Fruit fly (Drosophila melanogaster) whole organism, embryonic: ENCODE results near the gene CG42827.

Experiments
- B-H1 ChIP-seq: fragments of 200-800 bp; sonication (Bioruptor generic); IDR thresholded peaks from 3 replicates; pipeline ENCODE4 v1.3.6; 2022; ENCODE audit warnings: missing biosample characterization, missing genetic modification characterization
- CG10366 ChIP-seq: fragments of 200-800 bp; sonication (Bioruptor generic); IDR thresholded peaks from 2 replicates; pipeline ENCODE4 v1.3.6; 2022; ENCODE audit warnings: missing biosample characterization, missing genetic modification characterization
- CG10979 ChIP-seq: fragments of 200-800 bp; sonication (Bioruptor generic); optimal IDR thresholded peaks from 2 replicates; lab custom pipeline; 2018; ENCODE audit warnings: missing biosample characterization, mild to moderate bottlenecking, missing genetic modification characterization, moderate library complexity
- CG11456 ChIP-seq: fragments of 200-800 bp; sonication (Bioruptor generic); IDR thresholded peaks from 3 replicates; pipeline ENCODE4 v1.3.6; 2022; ENCODE audit warnings: missing biosample characterization, missing genetic modification characterization
- CG12744 ChIP-seq: fragments of 200-800 bp; sonication (Bioruptor generic); optimal IDR thresholded peaks from 2 replicates; lab custom pipeline; 2016; ENCODE audit warnings: missing biosample characterization, missing genetic modification characterization
- CG1602 ChIP-seq: fragments of 200-800 bp; sonication (Bioruptor generic); optimal IDR thresholded peaks from 3 replicates; lab custom pipeline; 2016; ENCODE audit warnings: missing biosample characterization, missing genetic modification characterization
- CG16779 ChIP-seq: fragments of 200-800 bp; sonication (Bioruptor generic); IDR thresholded peaks from 2 replicates; pipeline ENCODE4 v1.3.6; 2022; ENCODE audit warnings: missing biosample characterization, missing genetic modification characterization
- CG17568 ChIP-seq: fragments of 200-800 bp; sonication (Bioruptor generic); optimal IDR thresholded peaks from 2 replicates; lab custom pipeline; 2018; ENCODE audit warnings: missing biosample characterization, mild to moderate bottlenecking, missing genetic modification characterization, moderate library complexity
- CG2712 ChIP-seq: fragments of 200-800 bp; optimal IDR thresholded peaks from 3 replicates; lab custom pipeline; 2019; ENCODE audit warnings: missing biosample characterization, mild to moderate bottlenecking, missing genetic modification characterization, moderate library complexity
- CG31441 ChIP-seq: fragments of 200-800 bp; sonication (Bioruptor generic); IDR thresholded peaks from 2 replicates; pipeline ENCODE4 v1.3.6; 2022; ENCODE audit warnings: missing biosample characterization, missing genetic modification characterization
- CG32772 ChIP-seq: fragments of 200-800 bp; sonication (Bioruptor generic); IDR thresholded peaks from 2 replicates; pipeline ENCODE4 v1.3.6; 2022; ENCODE audit warnings: missing biosample characterization, missing genetic modification characterization
- CG34224 ChIP-seq: fragments of 200-800 bp; sonication (Bioruptor generic); IDR thresholded peaks from 3 replicates; pipeline ENCODE4 v1.3.6; 2022; ENCODE audit warnings: missing biosample characterization, missing genetic modification characterization; ENCODE audit not compliant: partially characterized antibody
- CG34376 ChIP-seq: fragments of 200-800 bp; sonication (Bioruptor generic); optimal IDR thresholded peaks from 2 replicates; lab custom pipeline; 2018; ENCODE audit warnings: missing biosample characterization, mild to moderate bottlenecking, missing genetic modification characterization
- CG4282 ChIP-seq: fragments of 200-800 bp; sonication (Bioruptor generic); optimal IDR thresholded peaks from 2 replicates; lab custom pipeline; 2016; ENCODE audit warnings: missing biosample characterization, missing genetic modification characterization
- CG4404 ChIP-seq: fragments of 200-800 bp; sonication (Bioruptor generic); IDR thresholded peaks from 2 replicates; pipeline ENCODE4 v1.3.6; 2022; ENCODE audit warnings: missing biosample characterization, missing genetic modification characterization
- CG5953 ChIP-seq: fragments of 200-800 bp; sonication (Bioruptor generic); IDR thresholded peaks from 2 replicates; pipeline ENCODE4 v1.3.6; 2022; ENCODE audit warnings: missing biosample characterization, missing genetic modification characterization
- CHES-1-like ChIP-seq: fragments of 200-800 bp; sonication (Bioruptor generic); optimal IDR thresholded peaks from 2 replicates; lab custom pipeline; 2016; ENCODE audit warnings: missing biosample characterization, missing genetic modification characterization
- CrebB ChIP-seq: fragments of 200-800 bp; sonication (Bioruptor generic); optimal IDR thresholded peaks from 3 replicates; lab custom pipeline; 2018; ENCODE audit warnings: missing biosample characterization, mild to moderate bottlenecking, missing genetic modification characterization
- Dek ChIP-seq: fragments of 200-800 bp; sonication (Bioruptor generic); optimal IDR thresholded peaks from 3 replicates; lab custom pipeline; 2019; ENCODE audit warnings: missing biosample characterization, mild to moderate bottlenecking, missing genetic modification characterization, moderate library complexity
- Dfd ChIP-seq, 2 experiments: fragments of >200 bp; optimal IDR thresholded peaks; 2 replicates each; lab custom pipeline; 2017; ENCODE audit warnings: missing biosample characterization in 2 of 2, missing genetic modification characterization in 2 of 2
- Hand ChIP-seq: fragments of 200-800 bp; sonication (Bioruptor generic); optimal IDR thresholded peaks from 2 replicates; lab custom pipeline; 2017; ENCODE audit warnings: mild to moderate bottlenecking, missing biosample characterization, missing genetic modification reagents, missing genetic modification characterization
- Hr51 ChIP-seq, 2 experiments: fragments of 200-800 bp; sonication (Bioruptor generic); optimal IDR thresholded peaks; 2 replicates in 1 of 2; 3 replicates in 1 of 2; lab custom pipeline; 2016 to 2018; ENCODE audit warnings: missing biosample characterization in 2 of 2, missing genetic modification characterization in 2 of 2, mild to moderate bottlenecking in 1 of 2, moderate library complexity in 1 of 2
- Hsf ChIP-seq: fragments of 200-800 bp; sonication (Bioruptor generic); optimal IDR thresholded peaks from 3 replicates; lab custom pipeline; 2016; ENCODE audit warnings: missing biosample characterization, missing genetic modification characterization
- Jarid2 ChIP-seq: fragments of 200-800 bp; sonication (Bioruptor generic); optimal IDR thresholded peaks from 3 replicates; lab custom pipeline; 2017; ENCODE audit warnings: mild to moderate bottlenecking, missing biosample characterization, missing genetic modification reagents, missing genetic modification characterization
- MTF-1 ChIP-seq: fragments of 200-800 bp; sonication (Bioruptor generic); optimal IDR thresholded peaks from 2 replicates; lab custom pipeline; 2018; ENCODE audit warnings: missing biosample characterization, mild to moderate bottlenecking, missing genetic modification characterization, borderline replicate concordance
- Mrtf ChIP-seq: fragments of 200-800 bp; sonication (Bioruptor generic); IDR thresholded peaks from 3 replicates; pipeline ENCODE4 v1.3.6; 2022; ENCODE audit warnings: missing biosample characterization, missing genetic modification characterization
- Myb ChIP-seq: fragments of 200-800 bp; sonication (Bioruptor generic); optimal IDR thresholded peaks from 2 replicates; lab custom pipeline; 2016; ENCODE audit warnings: missing biosample characterization, missing genetic modification characterization
- Oaz ChIP-seq: fragments of 200-800 bp; sonication (Bioruptor generic); IDR thresholded peaks from 2 replicates; pipeline ENCODE4 v1.3.6; 2022; ENCODE audit warnings: missing biosample characterization, missing genetic modification characterization
- Pdp1 ChIP-seq, 2 experiments: fragments of 200-800 bp; sonication (Bioruptor generic); optimal IDR thresholded peaks; 3 replicates each; lab custom pipeline; 2016; ENCODE audit warnings: missing biosample characterization in 2 of 2, missing genetic modification characterization in 2 of 2, mild to moderate bottlenecking in 1 of 2, moderate library complexity in 1 of 2
- Sin3A ChIP-seq: fragments of >200 bp; optimal IDR thresholded peaks from 2 replicates; lab custom pipeline; 2018
- Stat92E ChIP-seq, 3 experiments: fragments of >200 bp in 2 of 3; fragments of 200-800 bp in 1 of 3; sonication (Bioruptor generic) in 1 of 3; optimal IDR thresholded peaks; 2 replicates each; lab custom pipeline; 2017 to 2019; ENCODE audit warnings: missing biosample characterization in 3 of 3, missing genetic modification characterization in 3 of 3, mild to moderate bottlenecking in 1 of 3, moderate library complexity in 1 of 3
- Vsx1 ChIP-seq: fragments of 200-800 bp; sonication (Bioruptor generic); optimal IDR thresholded peaks from 2 replicates; lab custom pipeline; 2017; ENCODE audit warnings: missing biosample characterization, mild to moderate bottlenecking, missing genetic modification characterization, missing genetic modification reagents
- cad ChIP-seq: fragments of >200 bp; optimal IDR thresholded peaks from 2 replicates; lab custom pipeline; 2017; ENCODE audit warnings: missing biosample characterization, missing genetic modification characterization
- cato ChIP-seq: fragments of 200-800 bp; sonication (Bioruptor generic); optimal IDR thresholded peaks from 2 replicates; lab custom pipeline; 2016; ENCODE audit warnings: missing biosample characterization, missing genetic modification characterization, borderline replicate concordance
- chinmo ChIP-seq: fragments of 200-800 bp; sonication (Bioruptor generic); IDR thresholded peaks from 4 replicates; pipeline ENCODE4 v1.3.6; 2022; ENCODE audit warnings: missing biosample characterization, missing genetic modification characterization; ENCODE audit not compliant: partially characterized antibody
- da ChIP-seq: fragments of 200-800 bp; sonication (Bioruptor generic); optimal IDR thresholded peaks from 2 replicates; lab custom pipeline; 2016; ENCODE audit warnings: missing biosample characterization, missing genetic modification characterization
- emc ChIP-seq: fragments of 200-800 bp; sonication (Bioruptor generic); optimal IDR thresholded peaks from 2 replicates; lab custom pipeline; 2016; ENCODE audit warnings: missing biosample characterization, missing genetic modification characterization
- en ChIP-seq: fragments of 200-800 bp; sonication (Bioruptor generic); optimal IDR thresholded peaks from 2 replicates; lab custom pipeline; 2016; ENCODE audit warnings: missing biosample characterization, missing genetic modification characterization
- eyg ChIP-seq: fragments of 200-800 bp; sonication (Bioruptor generic); optimal IDR thresholded peaks from 3 replicates; lab custom pipeline; 2016; ENCODE audit warnings: missing biosample characterization, missing genetic modification characterization
- gcm ChIP-seq: fragments of 200-800 bp; sonication (Bioruptor generic); optimal IDR thresholded peaks from 2 replicates; lab custom pipeline; 2019; ENCODE audit warnings: missing biosample characterization, mild to moderate bottlenecking, missing genetic modification characterization, moderate library complexity
- gfzf ChIP-seq: fragments of 200-800 bp; sonication (Bioruptor generic); optimal IDR thresholded peaks from 2 replicates; lab custom pipeline; 2016; ENCODE audit warnings: missing biosample characterization, mild to moderate bottlenecking, missing genetic modification characterization, moderate library complexity
- hth ChIP-seq: fragments of >200 bp; optimal IDR thresholded peaks from 2 replicates; lab custom pipeline; 2017; ENCODE audit warnings: inconsistent platforms
- kah ChIP-seq: fragments of 200-800 bp; sonication (Bioruptor generic); optimal IDR thresholded peaks from 2 replicates; lab custom pipeline; 2018; ENCODE audit warnings: missing biosample characterization, mild to moderate bottlenecking, missing genetic modification characterization
- ken ChIP-seq: fragments of 200-800 bp; sonication (Bioruptor generic); IDR thresholded peaks from 3 replicates; pipeline ENCODE4 v1.3.6; 2022; ENCODE audit warnings: missing biosample characterization, missing genetic modification characterization
- mam ChIP-seq: fragments of 200-800 bp; sonication (Bioruptor generic); optimal IDR thresholded peaks from 3 replicates; lab custom pipeline; 2016; ENCODE audit warnings: missing biosample characterization, missing genetic modification characterization
- nerfin-1 ChIP-seq: fragments of 200-800 bp; sonication (Bioruptor generic); optimal IDR thresholded peaks from 3 replicates; lab custom pipeline; 2019; ENCODE audit warnings: missing biosample characterization, mild to moderate bottlenecking, missing genetic modification characterization, moderate library complexity
- phol ChIP-seq: fragments of 200-800 bp; sonication (Bioruptor generic); optimal IDR thresholded peaks from 3 replicates; lab custom pipeline; 2018; ENCODE audit warnings: missing biosample characterization, mild to moderate bottlenecking, missing genetic modification characterization, moderate library complexity
- pnt ChIP-seq: fragments of 200-800 bp; sonication (Bioruptor generic); optimal IDR thresholded peaks from 3 replicates; lab custom pipeline; 2016; ENCODE audit warnings: missing biosample characterization, missing genetic modification characterization
- salm ChIP-seq: fragments of 200-800 bp; sonication (Bioruptor generic); optimal IDR thresholded peaks from 2 replicates; lab custom pipeline; 2018; ENCODE audit warnings: missing biosample characterization, mild to moderate bottlenecking, missing genetic modification characterization
- toy ChIP-seq: fragments of 200-800 bp; sonication (Bioruptor generic); IDR thresholded peaks from 2 replicates; pipeline ENCODE4 v1.3.6; 2022; ENCODE audit warnings: missing biosample characterization, missing genetic modification characterization
- trem ChIP-seq: fragments of 200-800 bp; optimal IDR thresholded peaks from 3 replicates; lab custom pipeline; 2019; ENCODE audit warnings: missing biosample characterization, mild to moderate bottlenecking, missing genetic modification characterization, moderate library complexity
- z ChIP-seq: fragments of 200-800 bp; sonication (Bioruptor generic); IDR thresholded peaks from 3 replicates; pipeline ENCODE4 v1.3.6; 2022; ENCODE audit warnings: missing biosample characterization, missing genetic modification characterization

The CG42827 gene

dm6 chr3R:23331280-23331679 lies 41.4 kb upstream of the CG42827 start (continued):
- TF ChIP-seq pnt = no peak
- no peak for TF ChIP-seq z (GFP tag; lab: Robert Waterston, UW)
- no peak for TF ChIP-seq en (GFP tag; lab: Kevin White, UChicago)
- no peak for TF ChIP-seq Mrtf (GFP tag; lab: Robert Waterston, UW)
- no peak for TF ChIP-seq CHES-1-like
- no peak for TF ChIP-seq da (GFP tag; lab: Kevin White, UChicago)
- no peak for TF ChIP-seq CG34376 (GFP tag; lab: Kevin White, UChicago)
- no peak for TF ChIP-seq cad (GFP tag; lab: Kevin White, UChicago)
- TF ChIP-seq Oaz (GFP tag; lab: Robert Waterston, UW) = no peak
- TF ChIP-seq eyg (GFP tag; lab: Kevin White, UChicago) = no peak
- TF ChIP-seq Hand (GFP tag; lab: Kevin White, UChicago) = no peak
- peak; percentile 69 for TF ChIP-seq CG17568 (GFP tag; lab: Kevin White, UChicago)
- TF ChIP-seq gcm = peak; percentile 30
- TF ChIP-seq CG5953 (GFP tag; lab: Robert Waterston, UW) = no peak
- TF ChIP-seq CG1602 (GFP tag; lab: Kevin White, UChicago) = peak; percentile 38
- TF ChIP-seq CG10979 (tag; lab: Kevin White, UChicago) = peak; percentile 63
- TF ChIP-seq Jarid2 (GFP tag; lab: Kevin White, UChicago) = peak; percentile 74
- no peak for TF ChIP-seq toy (GFP tag; lab: Robert Waterston, UW)
- peak; percentile 77 for TF ChIP-seq Vsx1 (GFP tag; lab: Kevin White, UChicago)
- no peak for TF ChIP-seq Sin3A (lab: Kevin White, UChicago)
- peak; percentile 68 for TF ChIP-seq kah (GFP tag; lab: Kevin White, UChicago)
- TF ChIP-seq CG32772 (GFP tag; lab: Robert Waterston, UW) = no peak
- TF ChIP-seq nerfin-1 (tag; lab: Kevin White, UChicago) = peak; percentile 60
- TF ChIP-seq CG10366 (GFP tag; lab: Robert Waterston, UW) = no peak
- TF ChIP-seq CG31441 = peak; percentile 72
- no peak for TF ChIP-seq CG16779 (GFP tag; lab: Robert Waterston, UW)
- TF ChIP-seq MTF-1 = peak; percentile 84
- TF ChIP-seq hth = no peak
- peak; percentile 44 for TF ChIP-seq Hsf (GFP tag; lab: Kevin White, UChicago)
- no peak; the same call in 2 of the 3 replicates for TF ChIP-seq B-H1 (GFP tag; lab: Robert Waterston, UW)
- no peak for TF ChIP-seq emc
- TF ChIP-seq Myb (GFP tag; lab: Kevin White, UChicago) = no peak
- TF ChIP-seq cato = peak; percentile 20

- no peak for TF ChIP-seq Dek (tag; lab: Kevin White, UChicago)
- no peak for TF ChIP-seq toy (GFP tag; lab: Robert Waterston, UW)
- TF ChIP-seq CG2712 (tag; lab: Kevin White, UChicago) = no peak
- peak; percentile 1 for TF ChIP-seq mam (GFP tag; lab: Kevin White, UChicago)
- TF ChIP-seq CG4404 (GFP tag; lab: Robert Waterston, UW) = 0 out of 2 replicates have a peak, but pooled peaks have one; percentile 7
- no peak for TF ChIP-seq Dfd (GFP tag; optimal IDR thresholded peaks at IDR 0.05; lab: Kevin White, UChicago)
- TF ChIP-seq CG4282 (GFP tag; lab: Kevin White, UChicago) = no peak
- no peak for TF ChIP-seq Pdp1 (GFP tag; optimal IDR thresholded peaks at IDR 0.05; lab: Kevin White, UChicago)
- no peak for TF ChIP-seq Stat92E (GFP tag; optimal IDR thresholded peaks at IDR 0.05; lab: Kevin White, UChicago)
- TF ChIP-seq chinmo = no peak
- peak; percentile 69; the same call in 1 of the 3 replicates for TF ChIP-seq ken
- TF ChIP-seq CG11456 (GFP tag; lab: Robert Waterston, UW) = no peak
- no peak for TF ChIP-seq salm (tag; lab: Kevin White, UChicago)
- TF ChIP-seq Hr51 (GFP tag; optimal IDR thresholded peaks at IDR 0.05; lab: Kevin White, UChicago) = no peak
- no peak for TF ChIP-seq CG34224
- no peak for TF ChIP-seq trem (tag; lab: Kevin White, UChicago)
- no peak for TF ChIP-seq CG12744
- no peak for TF ChIP-seq CG32772 (GFP tag; lab: Robert Waterston, UW)
- no peak for TF ChIP-seq gfzf
- TF ChIP-seq CrebB (tag; lab: Kevin White, UChicago) = no peak
- TF ChIP-seq phol (tag; lab: Kevin White, UChicago) = no peak
These were observed 40.8 kb upstream of the CG42827 start for dm6 chr3R:23331865-23332367.
